Fruit fly (Drosophila melanogaster) whole organism, embryonic: ENCODE results near the gene Lipt2.
A peak's percentile ranks its signal among the peaks of the same experiment; 100 is the strongest.

Experiments
- Adf1 ChIP-seq: fragments of 200-800 bp; sonication (Bioruptor generic); IDR thresholded peaks from 2 replicates; pipeline ENCODE4 v1.3.6; 2022; ENCODE audit warnings: missing biosample characterization, missing genetic modification characterization
- Bdp1 ChIP-seq: fragments of 200-800 bp; sonication (Bioruptor generic); optimal IDR thresholded peaks from 3 replicates; lab custom pipeline; 2016; ENCODE audit warnings: missing biosample characterization, missing genetic modification characterization
- CG1024 ChIP-seq: fragments of 200-800 bp; sonication (Bioruptor generic); IDR thresholded peaks from 2 replicates; pipeline ENCODE4 v1.3.6; 2022; ENCODE audit warnings: missing biosample characterization, missing genetic modification characterization
- CG12155 ChIP-seq: fragments of 200-800 bp; sonication (Bioruptor generic); optimal IDR thresholded peaks from 3 replicates; lab custom pipeline; 2016; ENCODE audit warnings: missing biosample characterization, missing genetic modification characterization
- CG12219 ChIP-seq: fragments of 200-800 bp; sonication (Bioruptor generic); optimal IDR thresholded peaks from 3 replicates; lab custom pipeline; 2018; ENCODE audit warnings: missing biosample characterization, mild to moderate bottlenecking, missing genetic modification characterization
- CG12659 ChIP-seq: fragments of 200-800 bp; sonication (Bioruptor generic); optimal IDR thresholded peaks from 3 replicates; lab custom pipeline; 2017; ENCODE audit warnings: mild to moderate bottlenecking, missing biosample characterization, missing genetic modification reagents, missing genetic modification characterization
- CG15269 ChIP-seq: fragments of 200-800 bp; sonication (Bioruptor generic); optimal IDR thresholded peaks from 2 replicates; lab custom pipeline; 2018; ENCODE audit warnings: missing biosample characterization, mild to moderate bottlenecking, missing genetic modification characterization, moderate library complexity
- CG15514 ChIP-seq: fragments of 200-800 bp; sonication (Bioruptor generic); optimal IDR thresholded peaks from 3 replicates; lab custom pipeline; 2017; ENCODE audit warnings: missing biosample characterization, missing genetic modification characterization, mild to moderate bottlenecking, moderate library complexity, missing genetic modification reagents
- CG15696 ChIP-seq: fragments of 200-800 bp; sonication (Bioruptor generic); optimal IDR thresholded peaks from 2 replicates; lab custom pipeline; 2019; ENCODE audit warnings: missing biosample characterization, mild to moderate bottlenecking, missing genetic modification characterization, moderate library complexity
- CG2199 ChIP-seq: fragments of 200-800 bp; sonication (Bioruptor generic); IDR thresholded peaks from 3 replicates; pipeline ENCODE4 v1.3.6; 2022; ENCODE audit warnings: missing biosample characterization, missing genetic modification characterization
- CG2875 ChIP-seq: fragments of 200-800 bp; sonication (Bioruptor generic); optimal IDR thresholded peaks from 2 replicates; lab custom pipeline; 2017; ENCODE audit warnings: missing biosample characterization, mild to moderate bottlenecking, missing genetic modification characterization, missing genetic modification reagents
- CG34422 ChIP-seq: fragments of 200-800 bp; sonication (Bioruptor generic); IDR thresholded peaks from 3 replicates; pipeline ENCODE4 v1.3.6; 2022; ENCODE audit warnings: missing biosample characterization, missing genetic modification characterization
- CG42726 ChIP-seq: fragments of 200-800 bp; sonication (Bioruptor generic); IDR thresholded peaks from 2 replicates; pipeline ENCODE4 v1.3.6; 2022; ENCODE audit warnings: missing biosample characterization, missing genetic modification characterization; ENCODE audit not compliant: partially characterized antibody
- CG4282 ChIP-seq: fragments of 200-800 bp; sonication (Bioruptor generic); optimal IDR thresholded peaks from 2 replicates; lab custom pipeline; 2016; ENCODE audit warnings: missing biosample characterization, missing genetic modification characterization
- CG4328 ChIP-seq: fragments of 200-800 bp; sonication (Bioruptor generic); optimal IDR thresholded peaks from 3 replicates; lab custom pipeline; 2017; ENCODE audit warnings: missing biosample characterization, missing genetic modification reagents, missing genetic modification characterization
- CG5180 ChIP-seq: fragments of 200-800 bp; sonication (Bioruptor generic); optimal IDR thresholded peaks from 3 replicates; lab custom pipeline; 2017; ENCODE audit warnings: missing biosample characterization, missing genetic modification characterization, mild to moderate bottlenecking, moderate library complexity, missing genetic modification reagents
- CG6175 ChIP-seq: fragments of 200-800 bp; sonication (Bioruptor generic); IDR thresholded peaks from 3 replicates; pipeline ENCODE4 v1.3.6; 2022; ENCODE audit warnings: missing biosample characterization, missing genetic modification characterization
- CG6683 ChIP-seq: fragments of 200-800 bp; sonication (Bioruptor generic); optimal IDR thresholded peaks from 2 replicates; lab custom pipeline; 2017; ENCODE audit warnings: missing biosample characterization, mild to moderate bottlenecking, missing genetic modification characterization, missing genetic modification reagents
- CG7786 ChIP-seq: fragments of 200-800 bp; sonication (Bioruptor generic); optimal IDR thresholded peaks from 2 replicates; lab custom pipeline; 2016; ENCODE audit warnings: missing biosample characterization, missing genetic modification characterization
- CG9609 ChIP-seq: fragments of 200-800 bp; sonication (Bioruptor generic); optimal IDR thresholded peaks from 3 replicates; lab custom pipeline; 2016; ENCODE audit warnings: missing biosample characterization, missing genetic modification characterization
- CTCF ChIP-seq: fragments of 200-800 bp; sonication (Bioruptor generic); optimal IDR thresholded peaks from 2 replicates; lab custom pipeline; 2017; ENCODE audit warnings: missing biosample characterization, mild to moderate bottlenecking, missing genetic modification characterization, moderate library complexity
- Hr3 ChIP-seq: fragments of 200-800 bp; sonication (Bioruptor generic); optimal IDR thresholded peaks from 3 replicates; lab custom pipeline; 2016; ENCODE audit warnings: missing biosample characterization, missing genetic modification characterization
- MBD-R2 ChIP-seq: fragments of 200-800 bp; sonication (Bioruptor generic); IDR thresholded peaks from 2 replicates; pipeline ENCODE4 v1.3.6; 2022; ENCODE audit warnings: missing biosample characterization, missing genetic modification characterization
- Myb ChIP-seq: fragments of 200-800 bp; sonication (Bioruptor generic); optimal IDR thresholded peaks from 2 replicates; lab custom pipeline; 2016; ENCODE audit warnings: missing biosample characterization, missing genetic modification characterization
- NfI ChIP-seq: fragments of 200-800 bp; sonication (Bioruptor generic); optimal IDR thresholded peaks from 3 replicates; lab custom pipeline; 2018; ENCODE audit warnings: missing biosample characterization, mild to moderate bottlenecking, missing genetic modification characterization, moderate library complexity
- Oaz ChIP-seq: fragments of 200-800 bp; sonication (Bioruptor generic); IDR thresholded peaks from 2 replicates; pipeline ENCODE4 v1.3.6; 2022; ENCODE audit warnings: missing biosample characterization, missing genetic modification characterization
- Ptx1 ChIP-seq: fragments of 200-800 bp; sonication (Bioruptor generic); IDR thresholded peaks from 2 replicates; pipeline ENCODE4 v1.3.6; 2022; ENCODE audit warnings: missing biosample characterization, missing genetic modification characterization
- Sox102F ChIP-seq: fragments of 200-800 bp; sonication (Bioruptor generic); optimal IDR thresholded peaks from 2 replicates; lab custom pipeline; 2018; ENCODE audit warnings: missing biosample characterization, mild to moderate bottlenecking, missing genetic modification characterization, moderate library complexity
- Sry-β ChIP-seq: fragments of 200-800 bp; sonication (Bioruptor generic); optimal IDR thresholded peaks from 2 replicates; lab custom pipeline; 2018; ENCODE audit warnings: missing biosample characterization, mild to moderate bottlenecking, missing genetic modification characterization, moderate library complexity
- Tbp ChIP-seq: fragments of >200 bp; optimal IDR thresholded peaks from 2 replicates; lab custom pipeline; 2018; ENCODE audit warnings: missing biosample characterization, missing genetic modification characterization
- aop ChIP-seq: fragments of 200-800 bp; sonication (Bioruptor generic); IDR thresholded peaks from 2 replicates; pipeline ENCODE4 v1.3.6; 2022; ENCODE audit warnings: missing biosample characterization, missing genetic modification characterization
- dpn ChIP-seq, 2 experiments: fragments of 200-800 bp; sonication (Bioruptor generic); optimal IDR thresholded peaks; 3 replicates each; lab custom pipeline; 2016; ENCODE audit warnings: missing biosample characterization in 2 of 2, missing genetic modification characterization in 2 of 2
- esg ChIP-seq: fragments of 200-800 bp; sonication (Bioruptor generic); conservative IDR thresholded peaks from 2 replicates; pipeline ENCODE4 v1.3.6; 2022; ENCODE audit warnings: missing biosample characterization, missing genetic modification characterization
- fd64A ChIP-seq: fragments of 200-800 bp; sonication (Bioruptor generic); optimal IDR thresholded peaks from 3 replicates; lab custom pipeline; 2018; ENCODE audit warnings: missing biosample characterization, mild to moderate bottlenecking, missing genetic modification characterization
- gcm2 ChIP-seq: fragments of 200-800 bp; sonication (Bioruptor generic); optimal IDR thresholded peaks from 2 replicates; lab custom pipeline; 2016; ENCODE audit warnings: missing biosample characterization, missing genetic modification characterization
- ham ChIP-seq: fragments of 200-800 bp; sonication (Bioruptor generic); IDR thresholded peaks from 2 replicates; pipeline ENCODE4 v1.3.6; 2022; ENCODE audit warnings: missing biosample characterization, missing genetic modification characterization
- her ChIP-seq: fragments of 200-800 bp; sonication (Bioruptor generic); optimal IDR thresholded peaks from 2 replicates; lab custom pipeline; 2016; ENCODE audit warnings: missing biosample characterization, missing genetic modification characterization
- jing ChIP-seq: fragments of 200-800 bp; sonication (Bioruptor generic); optimal IDR thresholded peaks from 2 replicates; lab custom pipeline; 2018; ENCODE audit warnings: missing biosample characterization, mild to moderate bottlenecking, missing genetic modification characterization
- mirr ChIP-seq: fragments of 200-800 bp; sonication (Bioruptor generic); optimal IDR thresholded peaks from 3 replicates; lab custom pipeline; 2018; ENCODE audit warnings: missing biosample characterization, mild to moderate bottlenecking, missing genetic modification characterization
- p53 ChIP-seq: fragments of 200-800 bp; sonication (Bioruptor generic); optimal IDR thresholded peaks from 2 replicates; lab custom pipeline; 2016; ENCODE audit warnings: missing biosample characterization, missing genetic modification characterization
- pnt ChIP-seq: fragments of 200-800 bp; sonication (Bioruptor generic); optimal IDR thresholded peaks from 3 replicates; lab custom pipeline; 2016; ENCODE audit warnings: missing biosample characterization, missing genetic modification characterization
- prd ChIP-seq, 3 experiments: fragments of >200 bp in 2 of 3; fragments of 200-800 bp in 1 of 3; sonication (Bioruptor generic) in 1 of 3; optimal IDR thresholded peaks in 2 of 3; IDR thresholded peaks in 1 of 3; 2 replicates in 2 of 3; 3 replicates in 1 of 3; pipeline versions ENCODE4 v1.3.6 to Lab custom; 2017 to 2022; ENCODE audit warnings: missing biosample characterization in 1 of 3, missing genetic modification characterization in 1 of 3
- schlank ChIP-seq: fragments of 200-800 bp; sonication (Bioruptor generic); optimal IDR thresholded peaks from 2 replicates; lab custom pipeline; 2018; ENCODE audit warnings: missing biosample characterization, mild to moderate bottlenecking, missing genetic modification characterization
- scrt ChIP-seq: fragments of 200-800 bp; sonication (Bioruptor generic); optimal IDR thresholded peaks from 2 replicates; lab custom pipeline; 2018; ENCODE audit warnings: missing biosample characterization, mild to moderate bottlenecking, missing genetic modification characterization, moderate library complexity
- sd ChIP-seq: fragments of 200-800 bp; sonication (Bioruptor generic); optimal IDR thresholded peaks from 3 replicates; lab custom pipeline; 2018; ENCODE audit warnings: missing biosample characterization, mild to moderate bottlenecking, missing genetic modification characterization, moderate library complexity
- sima ChIP-seq: fragments of 200-800 bp; sonication (Bioruptor generic); optimal IDR thresholded peaks from 2 replicates; lab custom pipeline; 2016; ENCODE audit warnings: missing biosample characterization, missing genetic modification characterization
- sob ChIP-seq: fragments of 200-800 bp; sonication (Bioruptor generic); IDR thresholded peaks from 2 replicates; pipeline ENCODE4 v1.3.6; 2022; ENCODE audit warnings: missing biosample characterization, missing genetic modification characterization
- sr ChIP-seq: fragments of 200-800 bp; sonication (Bioruptor generic); IDR thresholded peaks from 3 replicates; pipeline ENCODE4 v1.3.6; 2022; ENCODE audit warnings: missing biosample characterization, missing genetic modification characterization
- vnd ChIP-seq: fragments of 200-800 bp; sonication (Bioruptor generic); IDR thresholded peaks from 3 replicates; pipeline ENCODE4 v1.3.6; 2022; ENCODE audit warnings: missing biosample characterization, missing genetic modification characterization; ENCODE audit not compliant: partially characterized antibody

The Lipt2 gene

dm6 chr3R:4428585-4429464 is 8.3 kb downstream of the Lipt2 start, which contains the start of gene srl (continued):
- TF ChIP-seq CG7786 (GFP tag; lab: Kevin White, UChicago) (no peak), Bdp1 (GFP tag; lab: Kevin White, UChicago) (no peak), CG2199 (GFP tag; lab: Robert Waterston, UW) (peak; percentile 85; the same call in 2 of the 3 replicates), fd64A (GFP tag; lab: Kevin White, UChicago) (no peak), CG12219 (GFP tag; lab: Kevin White, UChicago) (no peak), MBD-R2 (peak; percentile 75), sima (no peak), esg (GFP tag; lab: Robert Waterston, UW) (no peak), CG42726 (GFP tag; lab: Robert Waterston, UW) (0 out of 2 replicates have a peak, but pooled peaks have one; percentile 10), pnt (GFP tag; lab: Kevin White, UChicago) (no peak), Sox102F (GFP tag; lab: Kevin White, UChicago) (no peak), jing (no peak), sd (tag; lab: Kevin White, UChicago) (no peak), Ptx1 (GFP tag; lab: Robert Waterston, UW) (no peak), CG12155 (GFP tag; lab: Kevin White, UChicago) (no peak), sr (GFP tag; lab: Robert Waterston, UW) (peak; percentile 76), schlank (no peak), CG4282 (no peak), p53 (GFP tag; lab: Kevin White, UChicago) (peak; percentile 30), CG6175 (peak; percentile 69; the same call in 1 of the 3 replicates), CG34422 (GFP tag; lab: Robert Waterston, UW) (peak; percentile 94), prd (optimal IDR thresholded peaks at IDR 0.05; lab: Kevin White, UChicago) (no peak), prd (GFP tag; IDR thresholded peaks at IDR 0.05; lab: Robert Waterston, UW) (no peak), Hr3 (GFP tag; lab: Kevin White, UChicago) (no peak), CG15514 (GFP tag; lab: Kevin White, UChicago) (peak; percentile 69), CG2875 (GFP tag; lab: Kevin White, UChicago) (no peak), aop (no peak), CG5180 (GFP tag; lab: Kevin White, UChicago) (peak; percentile 12), CTCF (peak; percentile 4), dpn (GFP tag; optimal IDR thresholded peaks at IDR 0.05; lab: Kevin White, UChicago) (no peak), CG9609 (GFP tag; lab: Kevin White, UChicago) (no peak), Myb (GFP tag; lab: Kevin White, UChicago) (peak; percentile 23), Tbp (GFP tag; lab: Kevin White, UChicago) (peak; percentile 87), CG15696 (tag; lab: Kevin White, UChicago) (no peak), vnd (GFP tag; lab: Robert Waterston, UW) (0 out of 3 replicates have a peak, but pooled peaks have one; percentile 19), ham (GFP tag; lab: Robert Waterston, UW) (no peak), sob (GFP tag; lab: Robert Waterston, UW) (peak; percentile 11; the same call in 1 of the 2 replicates), CG12659 (GFP tag; lab: Kevin White, UChicago) (peak; percentile 71), CG15269 (no peak), Oaz (GFP tag; lab: Robert Waterston, UW) (no peak), CG1024 (GFP tag; lab: Robert Waterston, UW) (no peak), scrt (peak; percentile 23), mirr (no peak), Sry-β (GFP tag; lab: Kevin White, UChicago) (no peak), her (GFP tag; lab: Kevin White, UChicago) (peak; percentile 63), CG6683 (no peak), gcm2 (no peak), NfI (GFP tag; lab: Kevin White, UChicago) (no peak), CG4328 (GFP tag; lab: Kevin White, UChicago) (no peak), Adf1 (GFP tag; lab: Robert Waterston, UW) (peak; percentile 72)
